Worm (Caenorhabditis elegans) whole organism, early embryonic: ENCODE data around the gene gur-5.

Source experiments
- B0310.2 ChIP-seq: sonication (generic microtip); optimal IDR thresholded peaks from 2 replicates; lab custom pipeline; 2016; ENCODE audit warnings: mild to moderate bottlenecking, missing genetic modification characterization, missing compliant biosample characterization
- ama-1 ChIP-seq: fragments of 150-350 bp; optimal IDR thresholded peaks from 2 replicates; lab custom pipeline; 2014
- ets-7 ChIP-seq: sonication (generic microtip); optimal IDR thresholded peaks from 2 replicates; lab custom pipeline; 2016; ENCODE audit warnings: missing genotype, missing genetic modification characterization, missing compliant biosample characterization
- flt-1 ChIP-seq: fragments of 200-800 bp; sonication (Bioruptor generic); IDR thresholded peaks from 2 replicates; pipeline ENCODE4 v1.3.6; 2022; ENCODE audit warnings: missing genetic modification characterization, missing compliant biosample characterization
- hmbx-1 ChIP-seq: sonication (generic microtip); optimal IDR thresholded peaks from 2 replicates; lab custom pipeline; 2016; ENCODE audit warnings: mild to moderate bottlenecking, missing genetic modification characterization, missing compliant biosample characterization
- pes-1 ChIP-seq: fragments of 200-800 bp; sonication (Bioruptor generic); IDR thresholded peaks from 2 replicates; pipeline ENCODE4 v1.3.6; 2022; ENCODE audit warnings: missing genetic modification reagents, missing genetic modification characterization, missing compliant biosample characterization
- scrt-1 ChIP-seq: fragments of 200-800 bp; sonication (Bioruptor generic); IDR thresholded peaks from 2 replicates; pipeline ENCODE4 v1.3.6; 2022; ENCODE audit warnings: missing genetic modification characterization, missing compliant biosample characterization
- sea-1 ChIP-seq: fragments of 200-800 bp; sonication (Bioruptor generic); conservative IDR thresholded peaks from 2 replicates; pipeline ENCODE4 v1.3.6; 2022; ENCODE audit warnings: missing genetic modification characterization, missing compliant biosample characterization
- tbx-11 ChIP-seq: fragments of 200-800 bp; sonication (Bioruptor generic); IDR thresholded peaks from 2 replicates; pipeline ENCODE4 v1.3.6; 2022; ENCODE audit warnings: missing genetic modification characterization, missing compliant biosample characterization

- TF ChIP-seq hmbx-1 (tag; lab: Kevin White, UChicago) (no peak), ama-1 (lab: Kevin White, UChicago) (no peak), scrt-1 (no peak), flt-1 (GFP tag; lab: Robert Waterston, UW) (no peak), B0310.2 (tag; lab: Kevin White, UChicago) (no peak), sea-1 (GFP tag; lab: Robert Waterston, UW) (no peak), ets-7 (tag; lab: Kevin White, UChicago) (no peak), pes-1 (GFP tag; lab: Robert Waterston, UW) (no peak), tbx-11 (GFP tag; lab: Robert Waterston, UW) (no peak)
Measured at ce11 chrII:5291051-5291450, 5.9 kb downstream of the gur-5 start.
